Fruit fly (Drosophila melanogaster): Measurements from ENCODE around the gene gukh.

The gukh gene

DNA sequence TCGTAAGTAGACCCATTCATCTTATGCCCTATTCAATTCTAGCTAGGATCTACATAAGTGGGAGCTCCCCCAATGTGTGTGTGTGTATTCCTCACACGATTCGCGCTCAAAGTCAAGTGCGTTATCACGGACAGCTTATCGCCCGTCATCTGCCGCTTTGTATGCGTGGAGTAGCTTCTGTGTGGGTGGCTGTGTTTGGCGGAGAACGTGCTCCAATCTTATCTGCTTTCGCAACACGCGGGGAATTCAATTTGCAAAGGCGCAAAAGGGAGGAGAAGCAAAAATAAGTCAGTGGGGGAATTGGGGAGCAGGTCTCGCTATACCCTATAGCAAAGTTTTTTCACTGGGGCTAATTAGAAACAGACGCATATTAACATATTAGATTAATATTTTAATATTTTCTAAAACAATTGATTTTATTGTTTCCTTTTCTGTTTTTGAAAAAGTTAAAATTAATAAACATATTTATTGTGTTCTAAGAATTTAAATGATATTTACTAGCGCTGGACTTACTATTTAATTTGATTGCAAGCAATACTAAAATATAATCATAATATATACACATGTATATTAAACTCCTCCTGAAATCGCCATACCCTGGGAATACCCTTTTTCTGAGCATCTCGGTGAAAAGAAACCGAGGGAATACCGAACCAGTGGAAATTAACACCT lies 1.4 kb downstream of the gukh start:
- TF ChIP-seq CG31627 (GFP tag; optimal IDR thresholded peaks at IDR 0.05), result peak; percentile 84
- peak; percentile 90 for TF ChIP-seq CG34406 (GFP tag; optimal IDR thresholded peaks at IDR 0.05)
- peak; percentile 18 for TF ChIP-seq fkh (GFP tag; optimal IDR thresholded peaks at IDR 0.05)
- peak; percentile 59 for TF ChIP-seq CG16779 (tag; optimal IDR thresholded peaks at IDR 0.05)
- peak; percentile 78 for TF ChIP-seq CG8119 (GFP tag; IDR thresholded peaks at IDR 0.05)
- peak; percentile 66 for TF ChIP-seq Eip93F (GFP tag; optimal IDR thresholded peaks at IDR 0.05)
- peak; percentile 79 for TF ChIP-seq net (GFP tag; optimal IDR thresholded peaks at IDR 0.05)
- peak; percentile 58 for TF ChIP-seq Eip75B (GFP tag; optimal IDR thresholded peaks at IDR 0.05)
- peak in 1 of 2 experiments; percentile 47 for TF ChIP-seq ss (GFP tag; optimal IDR thresholded peaks at IDR 0.05)
- peak; percentile 79 for TF ChIP-seq CG11902 (GFP tag; optimal IDR thresholded peaks at IDR 0.05)
- TF ChIP-seq CG11762 (GFP tag; optimal IDR thresholded peaks at IDR 0.05; ENCODE audit: insufficient read depth), result peak; percentile 71
- TF ChIP-seq Sox14 (GFP tag; optimal IDR thresholded peaks at IDR 0.05), result peak; percentile 71
- peak; percentile 62 for TF ChIP-seq dsx (GFP tag; optimal IDR thresholded peaks at IDR 0.05; ENCODE audit: poor library complexity, severe bottlenecking)
- peak; percentile 87 for TF ChIP-seq CG6792 (GFP tag; optimal IDR thresholded peaks at IDR 0.05)
- peak; percentile 87 for TF ChIP-seq svp (GFP tag)
- 0 out of 3 replicates have a peak, but pooled peaks have one; percentile 37 for TF ChIP-seq eg (GFP tag; IDR thresholded peaks at IDR 0.05)
- peak; percentile 81 for TF ChIP-seq Sox15 (GFP tag; optimal IDR thresholded peaks at IDR 0.05)
- TF ChIP-seq CG9139 (GFP tag; optimal IDR thresholded peaks at IDR 0.05), result peak; percentile 38
- TF ChIP-seq Hr4 (GFP tag; optimal IDR thresholded peaks at IDR 0.05), result peak; percentile 71
- peak; percentile 86 for TF ChIP-seq CG10631 (GFP tag; optimal IDR thresholded peaks at IDR 0.05)
- TF ChIP-seq fd59A (GFP tag; optimal IDR thresholded peaks at IDR 0.05), result peak; percentile 74
- TF ChIP-seq CG1621 (tag; optimal IDR thresholded peaks at IDR 0.05), result peak; percentile 3
- peak; percentile 93 for TF ChIP-seq Eip78C (GFP tag)
- no peak for TF ChIP-seq Gug (GFP tag; IDR thresholded peaks at IDR 0.05)
- TF ChIP-seq CG4318 (GFP tag; optimal IDR thresholded peaks at IDR 0.05), result peak; percentile 73
- peak; percentile 48 for TF ChIP-seq CG6854 (GFP tag; optimal IDR thresholded peaks at IDR 0.05)
- peak; percentile 16; the same call in 1 of the 2 replicates for TF ChIP-seq CG11294 (GFP tag; IDR thresholded peaks at IDR 0.05)
- TF ChIP-seq CG6276 (GFP tag; optimal IDR thresholded peaks at IDR 0.05), result peak; percentile 44
- no peak for TF ChIP-seq dac (GFP tag; optimal IDR thresholded peaks at IDR 0.05)
- peak; percentile 88 for TF ChIP-seq CG8632 (GFP tag; optimal IDR thresholded peaks at IDR 0.05)
- TF ChIP-seq Lpt (GFP tag; optimal IDR thresholded peaks at IDR 0.05), result peak; percentile 69
- TF ChIP-seq CG6163 (GFP tag; IDR thresholded peaks at IDR 0.05), result peak; percentile 58; the same call in 1 of the 3 replicates
- TF ChIP-seq acj6 (GFP tag; optimal IDR thresholded peaks at IDR 0.05), result peak; percentile 89
- TF ChIP-seq Hr38 (GFP tag; optimal IDR thresholded peaks at IDR 0.05), result no peak
- peak; percentile 77 for TF ChIP-seq Blimp-1 (GFP tag; optimal IDR thresholded peaks at IDR 0.05)
- TF ChIP-seq Met (GFP tag; optimal IDR thresholded peaks at IDR 0.05), result peak; percentile 88
- TF ChIP-seq Hr39 (GFP tag; optimal IDR thresholded peaks at IDR 0.05), result peak; percentile 79
- TF ChIP-seq fd85E (GFP tag; optimal IDR thresholded peaks at IDR 0.05), result peak; percentile 29
- peak; percentile 83 for TF ChIP-seq achi (GFP tag; optimal IDR thresholded peaks at IDR 0.05)
- peak; percentile 87 for TF ChIP-seq CG3919 (GFP tag; optimal IDR thresholded peaks at IDR 0.05)
- peak; percentile 74 for TF ChIP-seq CG6808 (GFP tag; optimal IDR thresholded peaks at IDR 0.05)
- peak; percentile 82 for TF ChIP-seq pdm3 (GFP tag; optimal IDR thresholded peaks at IDR 0.05)
- TF ChIP-seq CG3032 (tag; optimal IDR thresholded peaks at IDR 0.05), result peak; percentile 72
- peak; percentile 79 for TF ChIP-seq lz (GFP tag; optimal IDR thresholded peaks at IDR 0.05)
- TF ChIP-seq salr (GFP tag; optimal IDR thresholded peaks at IDR 0.05), result peak in 1 of 2 experiments; percentile 88
- TF ChIP-seq Sox102F (GFP tag; optimal IDR thresholded peaks at IDR 0.05), result peak; percentile 73
- peak; percentile 79 for TF ChIP-seq CG8319 (GFP tag; optimal IDR thresholded peaks at IDR 0.05)
- peak; percentile 78; the same call in 1 of the 2 replicates for TF ChIP-seq CG15336 (GFP tag; IDR thresholded peaks at IDR 0.05)
- TF ChIP-seq Ets96B (tag; optimal IDR thresholded peaks at IDR 0.05), result peak; percentile 88
- TF ChIP-seq esn (GFP tag; optimal IDR thresholded peaks at IDR 0.05), result peak; percentile 93

Data from whole organism, prepupa.